Worm (Caenorhabditis elegans) whole organism, L2 larva: ENCODE measurements around the gene srz-70.

Source experiments
- C34F6.9 ChIP-seq: fragments of 150-350 bp; optimal IDR thresholded peaks from 2 replicates; lab custom pipeline; 2014; ENCODE audit warnings: missing biosample characterization, missing genetic modification characterization
- F13H6.1 ChIP-seq: sonication (generic microtip); optimal IDR thresholded peaks from 2 replicates; lab custom pipeline; 2016; ENCODE audit warnings: missing genetic modification characterization, missing compliant biosample characterization
- R02D3.7 ChIP-seq: fragments of 150-350 bp; optimal IDR thresholded peaks from 2 replicates; lab custom pipeline; 2014; ENCODE audit warnings: missing biosample characterization, missing genetic modification characterization
- ZK546.5 ChIP-seq: sonication (generic microtip); optimal IDR thresholded peaks from 2 replicates; lab custom pipeline; 2017; ENCODE audit warnings: missing biosample characterization, missing genetic modification characterization
- aly-2 ChIP-seq: fragments of 150-350 bp; optimal IDR thresholded peaks from 2 replicates; lab custom pipeline; 2014; ENCODE audit warnings: missing biosample characterization, missing genetic modification characterization
- ama-1 ChIP-seq: fragments of 150-350 bp; optimal IDR thresholded peaks from 2 replicates; lab custom pipeline; 2018; ENCODE audit warnings: inconsistent platforms
- ceh-16 ChIP-seq: fragments of 150-350 bp; optimal IDR thresholded peaks from 2 replicates; lab custom pipeline; 2014; ENCODE audit warnings: missing biosample characterization, missing genetic modification characterization
- ceh-82 ChIP-seq: fragments of 150-350 bp; optimal IDR thresholded peaks from 2 replicates; lab custom pipeline; 2014; ENCODE audit warnings: missing biosample characterization, missing genetic modification characterization
- crh-2 ChIP-seq: sonication (generic microtip); optimal IDR thresholded peaks from 2 replicates; lab custom pipeline; 2017; ENCODE audit warnings: missing biosample characterization, missing genetic modification characterization
- dmd-4 ChIP-seq: sonication (generic microtip); optimal IDR thresholded peaks from 2 replicates; lab custom pipeline; 2017; ENCODE audit warnings: missing biosample characterization, missing genetic modification characterization
- egl-27 ChIP-seq: sonication (generic microtip); optimal IDR thresholded peaks from 3 replicates; lab custom pipeline; 2017; ENCODE audit warnings: missing biosample characterization, missing genetic modification reagents, missing genetic modification characterization
- elt-3 ChIP-seq: sonication (generic microtip); optimal IDR thresholded peaks from 2 replicates; lab custom pipeline; 2017; ENCODE audit warnings: missing biosample characterization, missing genetic modification characterization
- fos-1 ChIP-seq: fragments of 150-350 bp; optimal IDR thresholded peaks from 2 replicates; lab custom pipeline; 2014; ENCODE audit warnings: missing biosample characterization, missing genetic modification characterization
- gmeb-1 ChIP-seq: fragments of 150-350 bp; optimal IDR thresholded peaks from 2 replicates; lab custom pipeline; 2014; ENCODE audit warnings: missing biosample characterization, missing genetic modification characterization
- lin-11 ChIP-seq: fragments of 150-350 bp; sonication (generic microtip); optimal IDR thresholded peaks from 2 replicates; lab custom pipeline; 2014; ENCODE audit warnings: missing biosample characterization, missing genetic modification characterization, inconsistent platforms, mixed read lengths
- lin-13 ChIP-seq: fragments of 150-350 bp; optimal IDR thresholded peaks from 2 replicates; lab custom pipeline; 2014; ENCODE audit warnings: missing biosample characterization, missing genetic modification reagents, missing genetic modification characterization
- lin-39 ChIP-seq: fragments of 150-350 bp; optimal IDR thresholded peaks from 2 replicates; lab custom pipeline; 2014; ENCODE audit warnings: missing biosample characterization, missing genetic modification reagents, missing genetic modification characterization
- mdl-1 ChIP-seq, 2 experiments: fragments of 150-350 bp in 1 of 2; sonication (generic microtip) in 1 of 2; optimal IDR thresholded peaks; 2 replicates each; lab custom pipeline; 2017; ENCODE audit warnings: missing biosample characterization in 2 of 2, missing genetic modification characterization in 2 of 2
- nhr-10 ChIP-seq: sonication (generic microtip); optimal IDR thresholded peaks from 2 replicates; lab custom pipeline; 2017; ENCODE audit warnings: missing biosample characterization, missing genetic modification characterization
- nhr-11 ChIP-seq: fragments of 150-350 bp; optimal IDR thresholded peaks from 2 replicates; lab custom pipeline; 2014; ENCODE audit warnings: missing biosample characterization, missing genetic modification characterization
- nhr-12 ChIP-seq: fragments of 150-350 bp; optimal IDR thresholded peaks from 2 replicates; lab custom pipeline; 2014; ENCODE audit warnings: missing biosample characterization, missing genetic modification characterization
- nhr-21 ChIP-seq: fragments of 150-350 bp; optimal IDR thresholded peaks from 2 replicates; lab custom pipeline; 2014; ENCODE audit warnings: missing biosample characterization, missing genetic modification characterization
- nhr-23 ChIP-seq: fragments of 150-350 bp; optimal IDR thresholded peaks from 2 replicates; lab custom pipeline; 2014; ENCODE audit warnings: missing biosample characterization, missing genetic modification reagents, missing genetic modification characterization
- nhr-237 ChIP-seq: fragments of 150-350 bp; optimal IDR thresholded peaks from 2 replicates; lab custom pipeline; 2014; ENCODE audit warnings: missing biosample characterization, missing genetic modification characterization
- nhr-25 ChIP-seq: fragments of 150-350 bp; sonication (generic microtip); optimal IDR thresholded peaks from 3 replicates; lab custom pipeline; 2014; ENCODE audit warnings: missing biosample characterization, missing genetic modification characterization
- nhr-6 ChIP-seq: fragments of 150-350 bp; optimal IDR thresholded peaks from 2 replicates; lab custom pipeline; 2014; ENCODE audit warnings: missing biosample characterization, missing genetic modification characterization
- nhr-77 ChIP-seq: fragments of 150-350 bp; optimal IDR thresholded peaks from 2 replicates; lab custom pipeline; 2014; ENCODE audit warnings: missing biosample characterization, missing genetic modification characterization
- peb-1 ChIP-seq: fragments of 150-350 bp; optimal IDR thresholded peaks from 2 replicates; lab custom pipeline; 2014; ENCODE audit warnings: missing biosample characterization, missing genetic modification characterization
- sem-4 ChIP-seq: fragments of 150-350 bp; optimal IDR thresholded peaks from 2 replicates; lab custom pipeline; 2014; ENCODE audit warnings: missing biosample characterization, missing genetic modification reagents, missing genetic modification characterization
- sma-3 ChIP-seq: sonication (generic microtip); optimal IDR thresholded peaks from 2 replicates; lab custom pipeline; 2016; ENCODE audit warnings: missing genetic modification reagents, missing genetic modification characterization, missing compliant biosample characterization
- sma-9 ChIP-seq, 2 experiments: fragments of 150-350 bp in 1 of 2; sonication (generic microtip) in 1 of 2; optimal IDR thresholded peaks; 2 replicates each; lab custom pipeline; 2014 to 2016; ENCODE audit warnings: missing genetic modification characterization in 2 of 2, mild to moderate bottlenecking in 1 of 2, missing biosample characterization in 1 of 2, missing compliant biosample characterization in 1 of 2, missing genetic modification reagents in 1 of 2, moderate library complexity in 1 of 2
- unc-62 ChIP-seq: fragments of 150-350 bp; optimal IDR thresholded peaks from 2 replicates; lab custom pipeline; 2014; ENCODE audit warnings: missing biosample characterization, missing genetic modification reagents, missing genetic modification characterization
- ztf-11 ChIP-seq: sonication (generic microtip); optimal IDR thresholded peaks from 2 replicates; lab custom pipeline; 2017; ENCODE audit warnings: missing biosample characterization, missing genetic modification characterization

The srz-70 gene

ce11 chrIV:3482195-3482959 lies 3.6 kb upstream of the srz-70 start, which contains the start of gene srz-82:
TSS of gene srz-82 (plus strand) at chrIV:3482895.
- TF ChIP-seq ama-1 (lab: Kevin White, UChicago) (no peak), lin-11 (tag; lab: Kevin White, UChicago) (no peak), gmeb-1 (no peak), elt-3 (no peak), dmd-4 (tag; lab: Kevin White, UChicago) (no peak), crh-2 (no peak), nhr-21 (tag; lab: Kevin White, UChicago) (no peak), ceh-16 (tag; lab: Kevin White, UChicago) (no peak), R02D3.7 (no peak)

ce11 chrIV:3481760-3482159 lies 2.9 kb upstream of the srz-70 start, which contains the start of gene srz-37:
TSS of gene srz-37 (minus strand) at chrIV:3481860.
- no peak for TF ChIP-seq nhr-237
- TF ChIP-seq ama-1 (lab: Kevin White, UChicago) = no peak
- TF ChIP-seq nhr-25 = no peak
- TF ChIP-seq C34F6.9 (tag; lab: Kevin White, UChicago) = no peak
- TF ChIP-seq nhr-21 (tag; lab: Kevin White, UChicago) = no peak
- TF ChIP-seq fos-1 (tag; lab: Kevin White, UChicago) = no peak
- no peak for TF ChIP-seq elt-3
- no peak for TF ChIP-seq egl-27 (tag; lab: Kevin White, UChicago)
- TF ChIP-seq, all 48 proteins: peak for 0

- TF ChIP-seq R02D3.7 (no peak), nhr-23 (tag; lab: Kevin White, UChicago) (no peak), ama-1 (lab: Kevin White, UChicago) (no peak), dmd-4 (tag; lab: Kevin White, UChicago) (no peak), nhr-11 (no peak), F13H6.1 (tag; lab: Kevin White, UChicago) (no peak), nhr-77 (tag; lab: Kevin White, UChicago) (no peak), sem-4 (tag; lab: Kevin White, UChicago) (no peak), nhr-6 (no peak), lin-13 (no peak), ztf-11 (no peak), peb-1 (tag; lab: Kevin White, UChicago) (no peak), sma-9 (GFP tag; optimal IDR thresholded peaks at IDR 0.05; lab: Kevin White, UChicago) (no peak), sma-9 (tag; optimal IDR thresholded peaks at IDR 0.05; lab: Kevin White, UChicago) (no peak), nhr-12 (tag; lab: Kevin White, UChicago) (no peak)
- TF ChIP-seq, all 48 proteins: peak for 0
These were observed 1.7 kb downstream of the srz-70 start, which contains the start of gene srz-69 for ce11 chrIV:3477124-3477523. TSS of gene srz-69 (minus strand) at chrIV:3477224.

- TF ChIP-seq elt-3 = no peak
- no peak for TF ChIP-seq sma-9 (GFP tag; optimal IDR thresholded peaks at IDR 0.05; lab: Kevin White, UChicago)
- TF ChIP-seq sma-9 (tag; optimal IDR thresholded peaks at IDR 0.05; lab: Kevin White, UChicago) = no peak
- TF ChIP-seq nhr-10 (tag; lab: Kevin White, UChicago) = no peak
- TF ChIP-seq sma-3 (GFP tag; lab: Kevin White, UChicago) = no peak
- TF ChIP-seq egl-27 (tag; lab: Kevin White, UChicago) = no peak
- no peak for TF ChIP-seq nhr-11
- no peak for TF ChIP-seq nhr-237
- TF ChIP-seq F13H6.1 (tag; lab: Kevin White, UChicago) = no peak
- TF ChIP-seq peb-1 (tag; lab: Kevin White, UChicago) = no peak
- no peak for TF ChIP-seq aly-2
- TF ChIP-seq gmeb-1 = no peak
- TF ChIP-seq nhr-21 (tag; lab: Kevin White, UChicago) = no peak
- no peak for TF ChIP-seq fos-1 (tag; lab: Kevin White, UChicago)
- TF ChIP-seq mdl-1 (tag; optimal IDR thresholded peaks at IDR 0.05; lab: Kevin White, UChicago) = no peak
- TF ChIP-seq unc-62 = no peak
- no peak for TF ChIP-seq ceh-82 (tag; lab: Kevin White, UChicago)
- TF ChIP-seq ZK546.5 (tag; lab: Kevin White, UChicago) = no peak
- no peak for TF ChIP-seq sem-4 (tag; lab: Kevin White, UChicago)
These were observed 9.1 kb downstream of the srz-70 start, which contains the start of gene F58E2.2 for ce11 chrIV:3469742-3470141. TSS of gene F58E2.2 (plus strand) at chrIV:3470042.

ce11 chrIV:3467751-3468150 lies 11.1 kb downstream of the srz-70 start:
- no peak for TF ChIP-seq lin-39 (tag; lab: Kevin White, UChicago)
- TF ChIP-seq egl-27 (tag; lab: Kevin White, UChicago) = no peak
- TF ChIP-seq nhr-10 (tag; lab: Kevin White, UChicago) = no peak
- TF ChIP-seq ztf-11 = no peak
